Fruit fly (Drosophila melanogaster) whole organism, embryonic: Measurements from ENCODE around the gene Ogdh.

Source experiments
- CG11560 ChIP-seq: fragments of 200-800 bp; sonication (Bioruptor generic); IDR thresholded peaks from 3 replicates; pipeline ENCODE4 v1.3.6; 2022; ENCODE audit warnings: missing biosample characterization, missing genetic modification characterization
- CG12219 ChIP-seq: fragments of 200-800 bp; sonication (Bioruptor generic); optimal IDR thresholded peaks from 3 replicates; lab custom pipeline; 2018; ENCODE audit warnings: missing biosample characterization, mild to moderate bottlenecking, missing genetic modification characterization
- CG12659 ChIP-seq: fragments of 200-800 bp; sonication (Bioruptor generic); optimal IDR thresholded peaks from 3 replicates; lab custom pipeline; 2017; ENCODE audit warnings: mild to moderate bottlenecking, missing biosample characterization, missing genetic modification reagents, missing genetic modification characterization
- CG13624 ChIP-seq: fragments of 200-800 bp; sonication (Bioruptor generic); optimal IDR thresholded peaks from 2 replicates; lab custom pipeline; 2016; ENCODE audit warnings: missing biosample characterization, missing genetic modification characterization
- CG14667 ChIP-seq: fragments of 200-800 bp; sonication (Bioruptor generic); IDR thresholded peaks from 2 replicates; pipeline ENCODE4 v1.3.6; 2022; ENCODE audit warnings: missing biosample characterization, missing genetic modification characterization
- CG16813 ChIP-seq: fragments of 200-800 bp; sonication (Bioruptor generic); IDR thresholded peaks from 3 replicates; pipeline ENCODE4 v1.3.6; 2022; ENCODE audit warnings: missing biosample characterization, missing genetic modification characterization; ENCODE audit not compliant: partially characterized antibody
- CG16815 ChIP-seq: fragments of 200-800 bp; sonication (Bioruptor generic); optimal IDR thresholded peaks from 3 replicates; lab custom pipeline; 2017; ENCODE audit warnings: missing biosample characterization, mild to moderate bottlenecking, missing genetic modification characterization
- CG17829 ChIP-seq: fragments of 200-800 bp; optimal IDR thresholded peaks from 2 replicates; lab custom pipeline; 2019; ENCODE audit warnings: missing biosample characterization, mild to moderate bottlenecking, missing genetic modification characterization, moderate library complexity
- CG17912 ChIP-seq: fragments of 200-800 bp; sonication (Bioruptor generic); optimal IDR thresholded peaks from 2 replicates; lab custom pipeline; 2018; ENCODE audit warnings: missing biosample characterization, mild to moderate bottlenecking, missing genetic modification characterization
- CG2199 ChIP-seq: fragments of 200-800 bp; sonication (Bioruptor generic); IDR thresholded peaks from 3 replicates; pipeline ENCODE4 v1.3.6; 2022; ENCODE audit warnings: missing biosample characterization, missing genetic modification characterization
- CG3847 ChIP-seq: fragments of 200-800 bp; sonication (Bioruptor generic); IDR thresholded peaks from 2 replicates; pipeline ENCODE4 v1.3.6; 2022; ENCODE audit warnings: missing biosample characterization, missing genetic modification characterization
- CG4707 ChIP-seq: fragments of 200-800 bp; sonication (Bioruptor generic); optimal IDR thresholded peaks from 2 replicates; lab custom pipeline; 2018; ENCODE audit warnings: missing biosample characterization, mild to moderate bottlenecking, missing genetic modification characterization, moderate library complexity
- CG6683 ChIP-seq: fragments of 200-800 bp; sonication (Bioruptor generic); optimal IDR thresholded peaks from 2 replicates; lab custom pipeline; 2017; ENCODE audit warnings: missing biosample characterization, mild to moderate bottlenecking, missing genetic modification characterization, missing genetic modification reagents
- CG6791 ChIP-seq: fragments of 200-800 bp; sonication (Bioruptor generic); IDR thresholded peaks from 3 replicates; pipeline ENCODE4 v1.3.6; 2022; ENCODE audit warnings: missing biosample characterization, missing genetic modification characterization; ENCODE audit not compliant: partially characterized antibody
- CG7357 ChIP-seq: fragments of 200-800 bp; sonication (Bioruptor generic); IDR thresholded peaks from 3 replicates; pipeline ENCODE4 v1.3.6; 2022; ENCODE audit warnings: missing biosample characterization, missing genetic modification characterization
- CG8281 ChIP-seq: fragments of 200-800 bp; sonication (Bioruptor generic); optimal IDR thresholded peaks from 2 replicates; lab custom pipeline; 2018; ENCODE audit warnings: missing biosample characterization, mild to moderate bottlenecking, missing genetic modification characterization, moderate library complexity
- CG8359 ChIP-seq: fragments of 200-800 bp; sonication (Bioruptor generic); optimal IDR thresholded peaks from 2 replicates; lab custom pipeline; 2017; ENCODE audit warnings: missing biosample characterization, mild to moderate bottlenecking, missing genetic modification characterization, borderline replicate concordance
- Deaf1 ChIP-seq: fragments of 200-800 bp; optimal IDR thresholded peaks from 3 replicates; lab custom pipeline; 2019; ENCODE audit warnings: missing biosample characterization, mild to moderate bottlenecking, missing genetic modification characterization, moderate library complexity
- Dip3 ChIP-seq: fragments of 200-800 bp; sonication (Bioruptor generic); optimal IDR thresholded peaks from 3 replicates; lab custom pipeline; 2016; ENCODE audit warnings: missing biosample characterization, missing genetic modification characterization
- Eip74EF ChIP-seq, 2 experiments: fragments of 200-800 bp in 1 of 2; fragments of >200 bp in 1 of 2; sonication (Bioruptor generic) in 1 of 2; optimal IDR thresholded peaks; 2 replicates each; lab custom pipeline; 2017 to 2019; ENCODE audit warnings: missing biosample characterization in 2 of 2, missing genetic modification characterization in 2 of 2, mild to moderate bottlenecking in 1 of 2, moderate library complexity in 1 of 2
- HLH4C ChIP-seq: fragments of 200-800 bp; sonication (Bioruptor generic); IDR thresholded peaks from 3 replicates; pipeline ENCODE4 v1.3.6; 2022; ENCODE audit warnings: missing biosample characterization, missing genetic modification characterization; ENCODE audit not compliant: partially characterized antibody
- NK7.1 ChIP-seq: fragments of 200-800 bp; sonication (Bioruptor generic); optimal IDR thresholded peaks from 3 replicates; lab custom pipeline; 2016; ENCODE audit warnings: missing biosample characterization, missing genetic modification characterization
- Oaz ChIP-seq: fragments of 200-800 bp; sonication (Bioruptor generic); IDR thresholded peaks from 2 replicates; pipeline ENCODE4 v1.3.6; 2022; ENCODE audit warnings: missing biosample characterization, missing genetic modification characterization
- Spps ChIP-seq: fragments of 200-800 bp; sonication (Bioruptor generic); optimal IDR thresholded peaks from 2 replicates; lab custom pipeline; 2018; ENCODE audit warnings: missing biosample characterization, mild to moderate bottlenecking, missing genetic modification characterization
- Stat92E ChIP-seq, 3 experiments: fragments of >200 bp in 2 of 3; fragments of 200-800 bp in 1 of 3; sonication (Bioruptor generic) in 1 of 3; optimal IDR thresholded peaks; 2 replicates each; lab custom pipeline; 2017 to 2019; ENCODE audit warnings: missing biosample characterization in 3 of 3, missing genetic modification characterization in 3 of 3, mild to moderate bottlenecking in 1 of 3, moderate library complexity in 1 of 3
- Vsx1 ChIP-seq: fragments of 200-800 bp; sonication (Bioruptor generic); optimal IDR thresholded peaks from 2 replicates; lab custom pipeline; 2017; ENCODE audit warnings: missing biosample characterization, mild to moderate bottlenecking, missing genetic modification characterization, missing genetic modification reagents
- cato ChIP-seq: fragments of 200-800 bp; sonication (Bioruptor generic); optimal IDR thresholded peaks from 2 replicates; lab custom pipeline; 2016; ENCODE audit warnings: missing biosample characterization, missing genetic modification characterization, borderline replicate concordance
- chinmo ChIP-seq: fragments of 200-800 bp; sonication (Bioruptor generic); IDR thresholded peaks from 4 replicates; pipeline ENCODE4 v1.3.6; 2022; ENCODE audit warnings: missing biosample characterization, missing genetic modification characterization; ENCODE audit not compliant: partially characterized antibody
- dan ChIP-seq: fragments of 200-800 bp; sonication (Bioruptor generic); IDR thresholded peaks from 2 replicates; pipeline ENCODE4 v1.3.6; 2022; ENCODE audit warnings: missing biosample characterization, missing genetic modification characterization
- exex ChIP-seq: fragments of 200-800 bp; sonication (Bioruptor generic); optimal IDR thresholded peaks from 4 replicates; lab custom pipeline; 2018; ENCODE audit warnings: missing biosample characterization, mild to moderate bottlenecking, missing genetic modification characterization, moderate library complexity
- her ChIP-seq: fragments of 200-800 bp; sonication (Bioruptor generic); optimal IDR thresholded peaks from 2 replicates; lab custom pipeline; 2016; ENCODE audit warnings: missing biosample characterization, missing genetic modification characterization
- ind ChIP-seq: fragments of 200-800 bp; sonication (Bioruptor generic); optimal IDR thresholded peaks from 3 replicates; lab custom pipeline; 2016; ENCODE audit warnings: missing biosample characterization, missing genetic modification characterization
- jigr1 ChIP-seq: fragments of 200-800 bp; sonication (Bioruptor generic); IDR thresholded peaks from 3 replicates; pipeline ENCODE4 v1.3.6; 2022; ENCODE audit warnings: missing biosample characterization, missing genetic modification characterization
- jing ChIP-seq: fragments of 200-800 bp; sonication (Bioruptor generic); optimal IDR thresholded peaks from 2 replicates; lab custom pipeline; 2018; ENCODE audit warnings: missing biosample characterization, mild to moderate bottlenecking, missing genetic modification characterization
- kni ChIP-seq: fragments of 200-800 bp; sonication (Bioruptor generic); optimal IDR thresholded peaks from 3 replicates; lab custom pipeline; 2017; ENCODE audit warnings: mild to moderate bottlenecking, missing biosample characterization, missing genetic modification reagents, missing genetic modification characterization
- lmd ChIP-seq: fragments of 200-800 bp; sonication (Bioruptor generic); IDR thresholded peaks from 2 replicates; pipeline ENCODE4 v1.3.6; 2022; ENCODE audit warnings: missing biosample characterization, missing genetic modification characterization
- onecut ChIP-seq: fragments of 200-800 bp; sonication (Bioruptor generic); IDR thresholded peaks from 2 replicates; pipeline ENCODE4 v1.3.6; 2022; ENCODE audit warnings: missing biosample characterization, missing genetic modification characterization
- pan ChIP-seq, 4 experiments: fragments of >200 bp in 3 of 4; fragments of 200-800 bp in 1 of 4; sonication (Bioruptor generic) in 1 of 4; optimal IDR thresholded peaks in 3 of 4; IDR thresholded peaks in 1 of 4; 2 replicates each; pipeline versions ENCODE4 v1.3.6 to Lab custom; 2017 to 2022; ENCODE audit warnings: missing biosample characterization in 2 of 4, missing genetic modification characterization in 2 of 4, mixed read lengths in 1 of 4
- repo ChIP-seq: fragments of 200-800 bp; sonication (Bioruptor generic); optimal IDR thresholded peaks from 2 replicates; lab custom pipeline; 2016; ENCODE audit warnings: missing biosample characterization, missing genetic modification characterization
- sd ChIP-seq: fragments of 200-800 bp; sonication (Bioruptor generic); optimal IDR thresholded peaks from 3 replicates; lab custom pipeline; 2018; ENCODE audit warnings: missing biosample characterization, mild to moderate bottlenecking, missing genetic modification characterization, moderate library complexity
- slbo ChIP-seq: fragments of 200-800 bp; sonication (Bioruptor generic); IDR thresholded peaks from 2 replicates; pipeline ENCODE4 v1.3.6; 2022; ENCODE audit warnings: missing biosample characterization, missing genetic modification characterization
- sqz ChIP-seq: fragments of 200-800 bp; sonication (Bioruptor generic); optimal IDR thresholded peaks from 3 replicates; lab custom pipeline; 2018; ENCODE audit warnings: missing biosample characterization, mild to moderate bottlenecking, missing genetic modification characterization
- tgo ChIP-seq: fragments of 200-800 bp; sonication (Bioruptor generic); IDR thresholded peaks from 3 replicates; pipeline ENCODE4 v1.3.6; 2022; ENCODE audit warnings: missing biosample characterization, missing genetic modification characterization
- tna ChIP-seq: fragments of 200-800 bp; sonication (Bioruptor generic); IDR thresholded peaks from 2 replicates; pipeline ENCODE4 v1.3.6; 2022; ENCODE audit warnings: missing biosample characterization, missing genetic modification characterization; ENCODE audit not compliant: partially characterized antibody
- ttk ChIP-seq: fragments of 200-800 bp; sonication (Bioruptor generic); IDR thresholded peaks from 2 replicates; pipeline ENCODE4 v2.1.2; 2022; ENCODE audit warnings: missing biosample characterization, missing genetic modification characterization
- twi ChIP-seq: fragments of 200-800 bp; optimal IDR thresholded peaks from 2 replicates; lab custom pipeline; 2019; ENCODE audit warnings: missing biosample characterization, mild to moderate bottlenecking, missing genetic modification characterization, moderate library complexity
- unpg ChIP-seq: fragments of 200-800 bp; sonication (Bioruptor generic); optimal IDR thresholded peaks from 3 replicates; lab custom pipeline; 2018; ENCODE audit warnings: missing biosample characterization, mild to moderate bottlenecking, missing genetic modification characterization, moderate library complexity
- vnd ChIP-seq: fragments of 200-800 bp; sonication (Bioruptor generic); IDR thresholded peaks from 3 replicates; pipeline ENCODE4 v1.3.6; 2022; ENCODE audit warnings: missing biosample characterization, missing genetic modification characterization; ENCODE audit not compliant: partially characterized antibody

Gene Ogdh

dm6 chr3L:17004765-17005414, 50.3 kb downstream of the Ogdh start (continued):
- no peak for TF ChIP-seq HLH4C (GFP tag; lab: Robert Waterston, UW)
- TF ChIP-seq slbo (GFP tag; lab: Robert Waterston, UW) = peak; percentile 57
- no peak for TF ChIP-seq Deaf1 (tag; lab: Kevin White, UChicago)
- no peak for TF ChIP-seq CG6683 (GFP tag; lab: Kevin White, UChicago)
- TF ChIP-seq jigr1 (GFP tag; lab: Robert Waterston, UW) = no peak; the same call in 2 of the 3 replicates
- TF ChIP-seq CG8359 (GFP tag; lab: Kevin White, UChicago) = no peak
- no peak for TF ChIP-seq ind (GFP tag; lab: Kevin White, UChicago)
- TF ChIP-seq CG12219 (GFP tag; lab: Kevin White, UChicago) = no peak
- TF ChIP-seq Oaz (GFP tag; lab: Robert Waterston, UW) = no peak
- peak; percentile 91 for TF ChIP-seq sd (tag; lab: Kevin White, UChicago)
- no peak for TF ChIP-seq unpg (GFP tag; lab: Kevin White, UChicago)
- no peak for TF ChIP-seq pan (optimal IDR thresholded peaks at IDR 0.05; lab: Kevin White, UChicago)
- TF ChIP-seq pan (GFP tag; optimal IDR thresholded peaks at IDR 0.05 in 1 of 2, IDR thresholded peaks at IDR 0.05 in 1 of 2) = peak in 1 of 2 experiments; percentile 17
- no peak for TF ChIP-seq CG16813
- TF ChIP-seq CG11560 (tag; lab: Robert Waterston, UW) = peak; percentile 6; the same call in 1 of the 3 replicates
- 0 out of 4 replicates have a peak, but pooled peaks have one; percentile 16 for TF ChIP-seq chinmo (GFP tag; lab: Robert Waterston, UW)
- TF ChIP-seq exex = peak; percentile 4
- no peak for TF ChIP-seq CG13624 (GFP tag; lab: Kevin White, UChicago)
- TF ChIP-seq Dip3 (GFP tag; lab: Kevin White, UChicago) = no peak
- TF ChIP-seq sqz = peak; percentile 51
- TF ChIP-seq CG16815 (GFP tag; lab: Kevin White, UChicago) = no peak
- TF ChIP-seq lmd = peak; percentile 32; the same call in 1 of the 2 replicates
- no peak for TF ChIP-seq twi (tag; lab: Kevin White, UChicago)
- no peak for TF ChIP-seq CG6791
- no peak for TF ChIP-seq Spps (tag; lab: Kevin White, UChicago)
- no peak for TF ChIP-seq repo (GFP tag; lab: Kevin White, UChicago)
- no peak for TF ChIP-seq CG14667
- TF ChIP-seq vnd (GFP tag; lab: Robert Waterston, UW) = no peak
- TF ChIP-seq her (GFP tag; lab: Kevin White, UChicago) = peak; percentile 16
- peak; percentile 28 for TF ChIP-seq CG3847 (GFP tag; lab: Robert Waterston, UW)
- no peak for TF ChIP-seq ttk (GFP tag; lab: Robert Waterston, UW)
- TF ChIP-seq tgo (GFP tag; lab: Robert Waterston, UW) = peak; percentile 34; the same call in 1 of the 3 replicates
- no peak for TF ChIP-seq dan
- TF ChIP-seq jing = no peak
- TF ChIP-seq tna (GFP tag; lab: Robert Waterston, UW) = no peak
- no peak for TF ChIP-seq CG17829 (tag; lab: Kevin White, UChicago)
- no peak for TF ChIP-seq Eip74EF (GFP tag; optimal IDR thresholded peaks at IDR 0.05; lab: Kevin White, UChicago)
- no peak for TF ChIP-seq CG17912 (GFP tag; lab: Kevin White, UChicago)
- TF ChIP-seq Vsx1 = no peak
- TF ChIP-seq CG2199 (GFP tag; lab: Robert Waterston, UW) = no peak
- no peak for TF ChIP-seq CG12659
- TF ChIP-seq NK7.1 = no peak
- TF ChIP-seq cato (GFP tag; lab: Kevin White, UChicago) = no peak
- TF ChIP-seq Stat92E (GFP tag; optimal IDR thresholded peaks at IDR 0.05; lab: Kevin White, UChicago) = no peak
- no peak for TF ChIP-seq CG4707 (GFP tag; lab: Kevin White, UChicago)
- peak; percentile 63 for TF ChIP-seq CG8281 (tag; lab: Kevin White, UChicago)
- TF ChIP-seq CG7357 (GFP tag; lab: Robert Waterston, UW) = 0 out of 3 replicates have a peak, but pooled peaks have one; percentile 6
- TF ChIP-seq kni = peak; percentile 3
- no peak for TF ChIP-seq onecut (GFP tag; lab: Robert Waterston, UW)
